Worm (Caenorhabditis elegans) whole organism, mixed stage, embryonic: Measurements from ENCODE around the gene C45G9.14.

Experiments
- M03D4.4 ChIP-seq: sonication (generic microtip); optimal IDR thresholded peaks from 2 replicates; lab custom pipeline; 2017; ENCODE audit warnings: mild to moderate bottlenecking, missing genetic modification characterization, missing compliant biosample characterization
- bed-3 ChIP-seq: fragments of 200-800 bp; sonication (Bioruptor generic); optimal IDR thresholded peaks from 3 replicates; lab custom pipeline; 2018; ENCODE audit warnings: mild to moderate bottlenecking, missing genetic modification characterization, moderate library complexity, missing compliant biosample characterization
- blmp-1 ChIP-seq: fragments of 150-350 bp; optimal IDR thresholded peaks from 2 replicates; lab custom pipeline; 2014; ENCODE audit warnings: missing biosample characterization, missing genetic modification characterization
- ceh-39 ChIP-seq: fragments of 150-350 bp; optimal IDR thresholded peaks from 2 replicates; lab custom pipeline; 2014; ENCODE audit warnings: missing biosample characterization, missing genetic modification characterization
- ceh-83 ChIP-seq: fragments of 200-800 bp; sonication (Bioruptor generic); optimal IDR thresholded peaks from 2 replicates; lab custom pipeline; 2018; ENCODE audit warnings: mild to moderate bottlenecking, missing genetic modification characterization, missing compliant biosample characterization
- ces-1 ChIP-seq: fragments of 150-350 bp; optimal IDR thresholded peaks from 2 replicates; lab custom pipeline; 2014; ENCODE audit warnings: missing biosample characterization, missing genetic modification reagents, missing genetic modification characterization
- cnd-1 ChIP-seq: fragments of 200-800 bp; sonication (Bioruptor generic); optimal IDR thresholded peaks from 2 replicates; lab custom pipeline; 2018; ENCODE audit warnings: mild to moderate bottlenecking, missing genetic modification characterization, missing compliant biosample characterization
- drap-1 ChIP-seq: fragments of 200-800 bp; sonication (Bioruptor generic); optimal IDR thresholded peaks from 3 replicates; lab custom pipeline; 2018; ENCODE audit warnings: mild to moderate bottlenecking, missing genetic modification characterization, missing compliant biosample characterization
- elt-1 ChIP-seq: sonication (generic microtip); optimal IDR thresholded peaks from 2 replicates; lab custom pipeline; 2017; ENCODE audit warnings: missing genetic modification characterization, mild to moderate bottlenecking, missing compliant biosample characterization, antibody characterized with exemption, moderate library complexity, borderline replicate concordance; ENCODE audit not compliant: insufficient read depth
- elt-3 ChIP-seq: fragments of 150-350 bp; optimal IDR thresholded peaks from 2 replicates; lab custom pipeline; 2014; ENCODE audit warnings: missing biosample characterization, missing genetic modification characterization
- flh-1 ChIP-seq: fragments of 200-800 bp; sonication (Bioruptor generic); optimal IDR thresholded peaks from 2 replicates; lab custom pipeline; 2018; ENCODE audit warnings: mild to moderate bottlenecking, missing genetic modification characterization, moderate library complexity, missing compliant biosample characterization
- ham-2 ChIP-seq: fragments of 200-800 bp; sonication (Bioruptor generic); optimal IDR thresholded peaks from 2 replicates; lab custom pipeline; 2018; ENCODE audit warnings: mild to moderate bottlenecking, missing genetic modification characterization, missing compliant biosample characterization
- hlh-1 ChIP-seq: fragments of 150-350 bp; optimal IDR thresholded peaks from 2 replicates; lab custom pipeline; 2014; ENCODE audit warnings: missing biosample characterization, missing genetic modification reagents, missing genetic modification characterization
- lin-13 ChIP-seq: fragments of 150-350 bp; optimal IDR thresholded peaks from 2 replicates; lab custom pipeline; 2014; ENCODE audit warnings: missing biosample characterization, missing genetic modification characterization
- lin-32 ChIP-seq: fragments of 200-800 bp; sonication (Bioruptor generic); optimal IDR thresholded peaks from 2 replicates; lab custom pipeline; 2018; ENCODE audit warnings: mild to moderate bottlenecking, missing genetic modification characterization, missing compliant biosample characterization
- lsy-2 ChIP-seq: fragments of 150-350 bp; optimal IDR thresholded peaks from 2 replicates; lab custom pipeline; 2014; ENCODE audit warnings: missing biosample characterization, missing genetic modification characterization
- mep-1 ChIP-seq: fragments of 150-350 bp; optimal IDR thresholded peaks from 2 replicates; lab custom pipeline; 2017; ENCODE audit warnings: missing biosample characterization, missing genetic modification reagents, missing genetic modification characterization, inconsistent platforms
- mls-2 ChIP-seq: sonication (generic microtip); optimal IDR thresholded peaks from 2 replicates; lab custom pipeline; 2016; ENCODE audit warnings: mild to moderate bottlenecking, missing genetic modification characterization, moderate library complexity, missing compliant biosample characterization
- nhr-12 ChIP-seq: fragments of 150-350 bp; optimal IDR thresholded peaks from 2 replicates; lab custom pipeline; 2014; ENCODE audit warnings: missing biosample characterization, missing genetic modification characterization
- nhr-2 ChIP-seq: fragments of 150-350 bp; optimal IDR thresholded peaks from 2 replicates; lab custom pipeline; 2014; ENCODE audit warnings: missing biosample characterization, missing genetic modification characterization
- nhr-237 ChIP-seq: fragments of 150-350 bp; optimal IDR thresholded peaks from 2 replicates; lab custom pipeline; 2014; ENCODE audit warnings: missing biosample characterization, missing genetic modification characterization
- nhr-28 ChIP-seq: fragments of 150-350 bp; optimal IDR thresholded peaks from 2 replicates; lab custom pipeline; 2014; ENCODE audit warnings: missing biosample characterization, missing genetic modification characterization
- pha-4 ChIP-seq: fragments of 150-350 bp; optimal IDR thresholded peaks from 2 replicates; lab custom pipeline; 2018; ENCODE audit warnings: missing biosample characterization, missing genetic modification reagents, missing genetic modification characterization
- sem-2 ChIP-seq: fragments of 200-800 bp; sonication (Bioruptor generic); optimal IDR thresholded peaks from 2 replicates; lab custom pipeline; 2018; ENCODE audit warnings: mild to moderate bottlenecking, missing genetic modification characterization, missing compliant biosample characterization
- snpc-4 ChIP-seq: fragments of 150-350 bp; optimal IDR thresholded peaks from 2 replicates; lab custom pipeline; 2014; ENCODE audit warnings: missing biosample characterization, missing genetic modification characterization
- sptf-1 ChIP-seq: sonication (generic microtip); optimal IDR thresholded peaks from 2 replicates; lab custom pipeline; 2017; ENCODE audit warnings: mild to moderate bottlenecking, missing genetic modification characterization, moderate library complexity, missing compliant biosample characterization
- tbx-8 ChIP-seq: fragments of 200-800 bp; sonication (Bioruptor generic); optimal IDR thresholded peaks from 2 replicates; lab custom pipeline; 2018; ENCODE audit warnings: mild to moderate bottlenecking, missing genetic modification characterization, moderate library complexity, missing compliant biosample characterization
- unc-39 ChIP-seq: fragments of 150-350 bp; optimal IDR thresholded peaks from 2 replicates; lab custom pipeline; 2014; ENCODE audit warnings: missing biosample characterization, missing genetic modification characterization
- unc-62 ChIP-seq: fragments of 150-350 bp; optimal IDR thresholded peaks from 2 replicates; lab custom pipeline; 2014; ENCODE audit warnings: missing biosample characterization, missing genetic modification reagents, missing genetic modification characterization
- zip-8 ChIP-seq: fragments of 150-350 bp; optimal IDR thresholded peaks from 2 replicates; lab custom pipeline; 2014; ENCODE audit warnings: missing biosample characterization, missing genetic modification characterization
- ztf-11 ChIP-seq: fragments of 150-350 bp; optimal IDR thresholded peaks from 2 replicates; lab custom pipeline; 2014; ENCODE audit warnings: missing biosample characterization, missing genetic modification characterization

Gene C45G9.14

DNA sequence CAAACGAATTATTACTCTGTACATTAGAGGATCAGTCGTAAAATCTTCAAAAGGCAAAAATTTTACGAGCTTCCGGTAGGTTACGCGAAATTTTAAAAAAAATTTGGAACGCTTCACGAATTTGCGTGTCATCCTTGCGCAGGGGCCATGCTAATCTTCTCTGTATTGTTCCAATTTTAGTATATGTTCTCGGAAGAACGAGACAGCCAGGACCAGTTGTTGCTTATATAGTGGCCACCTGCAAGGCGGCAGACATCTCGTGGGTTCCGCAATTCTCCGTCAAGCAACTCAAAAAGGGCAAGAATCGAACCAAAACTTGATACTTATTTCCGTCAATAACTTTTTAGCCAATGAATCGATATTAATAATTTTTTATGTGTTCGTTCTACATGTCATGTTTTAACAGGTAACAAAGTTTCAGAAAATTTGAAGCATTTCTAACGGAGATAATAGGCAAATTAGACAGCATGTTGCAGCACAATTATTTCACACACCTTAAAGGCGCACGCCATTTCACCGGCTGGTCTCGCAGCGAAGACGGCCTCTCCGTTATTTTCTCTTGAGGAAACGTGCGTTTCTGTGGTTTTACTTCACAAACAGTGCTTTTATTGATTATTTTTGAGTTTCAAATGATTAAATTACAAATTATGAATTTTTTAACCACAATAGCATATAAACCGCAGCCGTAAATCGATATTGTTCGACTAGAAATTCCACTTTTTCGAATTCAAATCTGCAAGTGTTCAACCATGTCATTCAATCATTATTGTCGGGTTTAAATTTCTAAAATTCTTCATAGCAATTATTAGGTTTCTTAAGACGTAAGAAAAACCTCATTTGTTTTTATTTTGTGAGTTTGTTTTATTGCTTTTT, 36.1 kb downstream of the C45G9.14 start (continued):
- TF ChIP-seq elt-3 (tag; lab: Kevin White, UChicago) (no peak), unc-62 (peak; percentile 4)
- TF ChIP-seq, all 35 proteins: peak for 23

DNA sequence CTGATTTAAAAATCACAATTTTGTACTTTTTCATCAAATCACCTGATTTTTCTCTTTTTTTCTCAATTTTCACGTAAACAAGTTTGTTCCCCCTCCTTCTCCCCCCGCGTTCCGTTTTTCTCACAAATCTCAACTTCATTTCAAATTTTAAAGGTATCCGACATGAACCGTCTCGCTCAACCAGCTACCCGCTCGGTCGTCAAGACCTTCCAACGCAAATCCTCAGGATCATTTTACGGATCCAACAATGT, 36.7 kb downstream of the C45G9.14 start, which contains the start of gene cox-6A:
TSS of gene cox-6A (plus strand) at position 152 of the 251 bp plus-strand sequence.
- TF ChIP-seq elt-3 (tag; lab: Kevin White, UChicago), result no peak
- no peak for TF ChIP-seq lin-32
- no peak for TF ChIP-seq nhr-237 (tag; lab: Kevin White, UChicago)
- no peak for TF ChIP-seq cnd-1 (tag; lab: Kevin White, UChicago)
- TF ChIP-seq ztf-11 (tag; lab: Kevin White, UChicago), result no peak
- TF ChIP-seq hlh-1 (tag; lab: Kevin White, UChicago), result no peak

DNA sequence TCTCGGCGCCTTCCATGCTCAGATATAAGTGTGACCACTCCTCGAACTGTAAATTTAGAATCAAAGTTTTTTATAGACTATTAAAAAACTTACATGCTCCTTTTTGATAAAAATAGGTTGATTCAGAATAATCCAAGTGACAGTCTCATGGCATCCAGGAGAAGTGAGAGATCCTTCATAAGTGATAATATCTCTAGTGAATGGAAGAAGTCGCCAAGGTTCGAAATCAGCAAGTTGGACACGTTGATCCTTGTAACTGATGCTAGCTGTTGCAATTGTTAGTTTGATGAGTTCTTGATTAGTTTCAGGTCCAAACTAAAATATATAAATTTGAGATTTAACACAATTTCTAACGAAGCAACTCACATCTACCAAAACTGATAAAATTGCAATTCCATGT, 38.5 kb downstream of the C45G9.14 start:
- no peak for TF ChIP-seq tbx-8
- TF ChIP-seq blmp-1, result no peak
- no peak for TF ChIP-seq lin-32
- no peak for TF ChIP-seq bed-3 (GFP tag; lab: Kevin White, UChicago)
- no peak for TF ChIP-seq zip-8 (tag; lab: Kevin White, UChicago)
- TF ChIP-seq pha-4, result no peak
- no peak for TF ChIP-seq ham-2 (GFP tag; lab: Kevin White, UChicago)
- no peak for TF ChIP-seq drap-1 (GFP tag; lab: Kevin White, UChicago)
- TF ChIP-seq ztf-11 (tag; lab: Kevin White, UChicago), result no peak
- TF ChIP-seq flh-1, result no peak
- no peak for TF ChIP-seq lsy-2 (tag; lab: Kevin White, UChicago)
- no peak for TF ChIP-seq sem-2
- TF ChIP-seq hlh-1 (tag; lab: Kevin White, UChicago), result no peak
- no peak for TF ChIP-seq snpc-4

DNA sequence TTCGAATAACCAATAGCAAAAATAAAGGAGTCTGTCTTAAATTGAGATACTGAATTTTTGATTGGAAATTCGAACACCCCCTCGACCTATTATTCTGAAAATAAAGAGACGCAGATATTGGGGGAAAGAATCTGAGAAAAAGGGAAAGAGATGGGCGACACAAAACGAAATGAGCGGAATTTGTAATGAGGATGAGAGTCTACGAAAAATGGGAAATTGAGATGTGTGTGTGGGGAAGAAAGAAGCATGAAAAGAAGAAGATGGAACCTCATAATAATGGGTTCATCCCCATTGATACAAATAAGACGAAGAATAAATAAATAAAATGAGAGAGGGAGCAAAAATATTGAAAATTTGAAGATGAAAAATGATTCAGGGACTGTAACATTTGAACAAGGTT, 40.7 kb downstream of the C45G9.14 start, which contains the start of gene cah-1:
TSS of gene cah-1 (minus strand) at position 101 of the 400 bp plus-strand sequence.
- TF ChIP-seq sem-2 (no peak), ceh-39 (no peak), hlh-1 (tag; lab: Kevin White, UChicago) (no peak), flh-1 (no peak), ces-1 (peak; percentile 0), unc-39 (tag; lab: Kevin White, UChicago) (no peak)

DNA sequence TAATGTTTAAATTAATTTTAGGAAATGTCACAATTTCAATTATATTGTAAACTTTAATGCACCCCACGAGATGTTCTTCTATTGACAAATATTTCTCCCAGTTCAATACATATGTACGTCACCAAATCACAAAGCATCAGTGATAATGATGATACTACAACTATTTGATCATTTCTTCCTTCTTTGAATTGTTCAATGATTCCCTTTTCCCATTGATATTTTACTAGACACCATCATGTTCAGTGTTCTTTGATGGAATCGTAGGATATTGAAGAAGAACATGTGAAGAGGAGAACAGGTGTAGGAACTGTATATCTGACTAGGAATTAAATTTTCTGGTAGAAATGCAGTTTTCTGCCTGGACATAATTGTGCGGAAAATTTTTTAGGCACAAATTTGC, 44.7 kb downstream of the C45G9.14 start:
- TF ChIP-seq nhr-28 (no peak), pha-4 (no peak), ztf-11 (tag; lab: Kevin White, UChicago) (no peak), mep-1 (tag; lab: Kevin White, UChicago) (no peak), sptf-1 (tag; lab: Kevin White, UChicago) (no peak), flh-1 (no peak), unc-39 (tag; lab: Kevin White, UChicago) (no peak), sem-2 (no peak), snpc-4 (no peak), nhr-237 (tag; lab: Kevin White, UChicago) (no peak), ces-1 (no peak)
- TF ChIP-seq, all 35 proteins: peak for 0

DNA sequence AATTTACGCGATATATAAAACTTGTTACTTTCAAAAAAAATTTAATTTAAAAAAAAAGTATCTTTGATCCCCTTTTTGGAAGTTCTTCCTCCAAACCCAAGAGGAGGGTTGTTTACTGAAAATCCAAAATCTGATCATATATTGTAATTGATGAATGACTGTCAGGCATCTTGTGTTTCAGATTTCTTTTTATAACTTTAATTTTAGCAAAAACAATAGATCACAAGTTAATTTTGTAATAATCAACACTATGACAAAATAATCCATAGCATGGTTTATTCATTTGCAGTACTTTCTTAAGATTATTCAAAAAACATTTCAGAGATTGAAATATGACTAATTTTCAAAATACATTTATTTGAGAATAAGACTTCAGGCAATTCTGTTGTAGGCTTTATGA, 47.5 kb downstream of the C45G9.14 start:
- TF ChIP-seq ceh-83 (GFP tag; lab: Kevin White, UChicago) (no peak), tbx-8 (no peak), drap-1 (GFP tag; lab: Kevin White, UChicago) (no peak), elt-1 (tag; lab: Kevin White, UChicago) (no peak)

DNA sequence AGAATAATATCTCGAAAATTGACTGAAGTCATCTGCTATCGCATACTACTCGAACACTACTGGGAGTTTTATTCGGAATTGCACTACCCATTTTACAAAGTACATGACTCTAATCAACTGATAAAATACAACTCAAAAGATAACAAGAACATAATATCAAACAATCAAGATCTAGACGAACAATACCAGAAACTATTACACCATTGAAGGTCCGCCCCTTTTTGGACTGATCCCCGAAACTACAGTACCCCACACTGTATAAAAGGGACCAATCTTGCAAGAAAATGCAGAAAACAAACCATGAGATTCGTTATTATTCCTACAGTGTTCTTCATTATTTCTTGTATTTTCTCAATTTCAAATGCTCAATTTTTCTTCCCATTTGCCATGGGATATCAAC, 49.7 kb downstream of the C45G9.14 start, which contains the start of gene F54D8.10:
TSS of gene F54D8.10 (plus strand) at position 301 of the 400 bp plus-strand sequence.
- TF ChIP-seq nhr-12, result no peak
- TF ChIP-seq hlh-1 (tag; lab: Kevin White, UChicago), result no peak
- TF ChIP-seq ces-1, result no peak
- TF ChIP-seq bed-3 (GFP tag; lab: Kevin White, UChicago), result no peak
- no peak for TF ChIP-seq ceh-83 (GFP tag; lab: Kevin White, UChicago)
- no peak for TF ChIP-seq elt-1 (tag; lab: Kevin White, UChicago)
- TF ChIP-seq drap-1 (GFP tag; lab: Kevin White, UChicago), result no peak
- no peak for TF ChIP-seq lin-13
- TF ChIP-seq mep-1 (tag; lab: Kevin White, UChicago), result no peak
- no peak for TF ChIP-seq ham-2 (GFP tag; lab: Kevin White, UChicago)
- no peak for TF ChIP-seq unc-39 (tag; lab: Kevin White, UChicago)
- no peak for TF ChIP-seq flh-1
- no peak for TF ChIP-seq lin-32
- TF ChIP-seq pha-4, result no peak
- no peak for TF ChIP-seq nhr-28
- TF ChIP-seq cnd-1 (tag; lab: Kevin White, UChicago), result no peak
- no peak for TF ChIP-seq nhr-2 (tag; lab: Kevin White, UChicago)
- TF ChIP-seq mls-2, result no peak
- no peak for TF ChIP-seq sptf-1 (tag; lab: Kevin White, UChicago)
- TF ChIP-seq M03D4.4 (tag; lab: Kevin White, UChicago), result no peak
- TF ChIP-seq, all 35 proteins: peak for 0
